Worm (Caenorhabditis elegans): ENCODE measurements around the gene C18A11.4.

DNA sequence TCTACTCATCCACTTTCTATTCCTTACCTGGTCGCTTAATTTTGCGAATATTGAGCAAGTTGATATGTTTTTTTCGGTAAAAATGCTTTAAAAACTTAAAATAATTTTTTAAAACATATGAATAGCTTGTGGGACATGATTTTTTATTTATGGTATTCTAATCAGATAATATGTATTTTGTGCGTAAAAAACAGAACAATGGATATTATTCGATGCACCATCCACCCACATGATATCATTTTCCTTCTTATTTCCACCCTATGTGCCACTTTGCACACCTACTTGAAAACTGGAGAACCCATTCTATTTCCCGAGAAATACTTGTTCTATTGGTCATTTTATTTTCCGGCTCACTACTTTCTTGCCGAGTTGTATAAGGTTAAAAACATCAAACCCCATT is 21.9 kb downstream of the C18A11.4 start, which contains the start of gene C18A11.2:
- TF ChIP-seq ceh-34 (tag; optimal IDR thresholded peaks at IDR 0.05) (no peak), nfya-1 (tag; optimal IDR thresholded peaks at IDR 0.05) (no peak), elt-4 (tag; optimal IDR thresholded peaks at IDR 0.05) (no peak), nhr-11 (tag; optimal IDR thresholded peaks at IDR 0.05) (no peak), dve-1 (tag; optimal IDR thresholded peaks at IDR 0.05) (no peak), ama-1 (optimal IDR thresholded peaks at IDR 0.05) (no peak), ceh-2 (tag; optimal IDR thresholded peaks at IDR 0.05) (no peak)
